Fruit fly (Drosophila melanogaster) whole organism: Measurements from ENCODE around the gene Vajk2.

ENCODE experiments used
- CG8478 ChIP-seq: fragments of >200 bp; optimal IDR thresholded peaks from 2 replicates; lab custom pipeline; 2018; ENCODE audit warnings: inconsistent platforms
- Dll ChIP-seq: fragments of >200 bp; optimal IDR thresholded peaks from 2 replicates; lab custom pipeline; 2017
- EcR ChIP-seq, 2 experiments: fragments of >200 bp; optimal IDR thresholded peaks; 2 replicates each; lab custom pipeline; 2017; ENCODE audit warnings: missing biosample characterization in 2 of 2, missing genetic modification characterization in 2 of 2, missing genetic modification reagents in 2 of 2
- pan ChIP-seq: fragments of >200 bp; optimal IDR thresholded peaks from 2 replicates; lab custom pipeline; 2017
- psq ChIP-seq: fragments of >200 bp; optimal IDR thresholded peaks from 2 replicates; lab custom pipeline; 2017
- usp ChIP-seq: fragments of >200 bp; optimal IDR thresholded peaks from 2 replicates; lab custom pipeline; 2017; ENCODE audit warnings: missing biosample characterization, missing genetic modification characterization, mixed read lengths

- TF ChIP-seq CG8478 (no peak), usp (GFP tag; lab: Kevin White, UChicago) (no peak), Dll (lab: Kevin White, UChicago) (no peak), EcR (GFP tag; optimal IDR thresholded peaks at IDR 0.05; lab: Kevin White, UChicago) (no peak), psq (no peak), pan (lab: Kevin White, UChicago) (no peak)
Measured at dm6 chr2L:13934542-13935065, at the start of gene Vajk2.
